Fruit fly (Drosophila melanogaster) whole organism, adult: ENCODE results near the gene Ag5r.

ENCODE experiments used
- CG1620 ChIP-seq: fragments of 200-800 bp; sonication (Bioruptor generic); optimal IDR thresholded peaks from 2 replicates; lab custom pipeline; 2016; ENCODE audit warnings: missing biosample characterization, missing genetic modification characterization
- CG33017 ChIP-seq: fragments of 200-800 bp; sonication (Bioruptor generic); optimal IDR thresholded peaks from 2 replicates; lab custom pipeline; 2018; ENCODE audit warnings: missing biosample characterization, mild to moderate bottlenecking, missing genetic modification characterization, moderate library complexity
- CG5204 ChIP-seq: fragments of 200-800 bp; sonication (Bioruptor generic); optimal IDR thresholded peaks from 2 replicates; lab custom pipeline; 2016; ENCODE audit warnings: missing biosample characterization, missing genetic modification characterization
- Hr96 ChIP-seq: fragments of 200-800 bp; sonication (Bioruptor generic); optimal IDR thresholded peaks from 2 replicates; lab custom pipeline; 2016; ENCODE audit warnings: missing biosample characterization, missing genetic modification characterization
- bab1 ChIP-seq: fragments of 200-800 bp; sonication (Bioruptor generic); optimal IDR thresholded peaks from 3 replicates; lab custom pipeline; 2019; ENCODE audit warnings: missing biosample characterization, mild to moderate bottlenecking, missing genetic modification characterization, moderate library complexity
- cic ChIP-seq: fragments of 200-800 bp; sonication (Bioruptor generic); optimal IDR thresholded peaks from 2 replicates; lab custom pipeline; 2017; ENCODE audit warnings: missing biosample characterization, mild to moderate bottlenecking, missing genetic modification characterization, moderate library complexity
- kay ChIP-seq: fragments of 200-800 bp; sonication (Bioruptor generic); peaks from one replicate; lab custom pipeline; 2016; ENCODE audit warnings: missing biosample characterization, missing genetic modification characterization, borderline replicate concordance
- pad ChIP-seq: fragments of 200-800 bp; sonication (Bioruptor generic); optimal IDR thresholded peaks from 3 replicates; lab custom pipeline; 2017; ENCODE audit warnings: missing biosample characterization, missing genetic modification characterization, mild to moderate bottlenecking, moderate library complexity, missing genetic modification reagents

DNA sequence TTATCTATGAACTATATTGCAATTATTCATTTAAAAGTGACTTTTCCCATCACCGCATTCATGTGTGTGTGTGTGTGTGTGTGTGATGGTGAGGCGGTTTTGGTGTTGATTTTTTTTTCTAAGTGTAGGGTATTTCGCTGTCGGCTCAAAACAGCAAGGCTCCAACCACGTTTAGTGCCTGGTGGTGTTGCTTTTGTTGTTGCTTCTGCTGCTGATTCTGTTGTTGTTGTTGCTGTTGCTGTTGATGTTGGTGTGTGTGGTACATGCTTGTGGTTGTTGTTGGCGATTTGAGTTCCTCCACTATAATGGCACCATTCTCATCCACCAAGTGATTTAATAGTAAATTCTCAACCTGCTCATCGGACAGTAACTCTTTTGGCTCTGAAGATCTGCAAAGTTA, 41.3 kb upstream of the Ag5r start:
- TF ChIP-seq Hr96 (no peak), pad (GFP tag; lab: Kevin White, UChicago) (no peak), CG33017 (no peak), bab1 (no peak), kay (GFP tag; lab: Kevin White, UChicago) (no peak), CG5204 (no peak), CG1620 (GFP tag; lab: Kevin White, UChicago) (no peak), cic (no peak)
